Fruit fly (Drosophila melanogaster) whole organism: ENCODE results near the gene r.

Experiments used
- pan ChIP-seq: fragments of >200 bp; optimal IDR thresholded peaks from 2 replicates; lab custom pipeline; 2017
- psq ChIP-seq: fragments of >200 bp; optimal IDR thresholded peaks from 2 replicates; lab custom pipeline; 2017
- usp ChIP-seq: fragments of >200 bp; optimal IDR thresholded peaks from 2 replicates; lab custom pipeline; 2017; ENCODE audit warnings: missing biosample characterization, missing genetic modification characterization, mixed read lengths

DNA sequence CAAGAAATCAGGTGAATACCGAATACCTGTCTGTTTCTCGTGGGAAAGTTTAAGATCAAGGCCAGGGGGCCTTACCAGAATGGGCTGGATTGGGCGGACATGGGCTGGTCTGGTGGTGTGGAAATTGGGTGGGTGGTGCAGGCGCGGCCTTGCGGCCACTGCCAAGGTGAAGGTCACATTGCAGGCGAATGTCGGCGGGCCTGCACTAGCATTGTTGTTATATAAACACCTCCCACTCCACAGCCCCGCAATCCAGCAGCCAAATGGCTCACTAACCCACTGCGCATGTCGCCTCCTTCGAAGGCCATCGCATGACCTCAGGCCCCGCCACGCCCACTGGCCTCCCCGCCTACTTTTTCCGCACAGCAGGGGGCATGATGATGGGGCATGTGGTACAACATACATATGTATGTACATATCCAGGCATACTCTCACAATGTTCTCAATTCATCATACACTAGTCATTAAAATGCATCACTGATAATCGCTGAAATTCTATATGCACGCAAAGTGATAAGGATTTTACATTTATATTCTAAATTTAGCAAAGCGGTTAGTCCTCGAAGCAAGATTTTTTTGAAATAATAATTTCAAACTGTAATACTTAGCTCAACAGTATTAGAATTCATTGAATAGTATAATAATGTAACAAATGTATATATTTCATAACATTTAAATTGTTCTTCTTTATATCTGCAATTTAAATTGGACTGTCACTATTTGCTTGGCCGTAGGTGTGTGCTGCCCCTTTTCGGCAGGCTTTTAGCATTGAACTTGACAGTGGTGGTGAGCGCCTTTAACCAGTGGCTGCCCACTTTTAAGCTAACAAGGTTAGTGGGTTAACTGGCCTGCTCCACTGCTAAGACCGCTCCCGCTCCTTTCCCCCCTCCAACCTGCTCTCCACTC, 41.7 kb downstream of the r start:
- no peak for TF ChIP-seq pan (lab: Kevin White, UChicago)
- no peak for TF ChIP-seq psq (lab: Kevin White, UChicago)
- no peak for TF ChIP-seq usp
